Fruit fly (Drosophila melanogaster): Measurements from ENCODE around the gene NSD.

NSD gene

dm6 chr3R:27948421-27948906, 10.8 kb upstream of the NSD start, which contains the start of gene Gp93 (continued):
- TF ChIP-seq klu (GFP tag; IDR thresholded peaks at IDR 0.05) (peak; percentile 19; the same call in 1 of the 2 replicates), Hsf (GFP tag; optimal IDR thresholded peaks at IDR 0.05) (peak; percentile 53), lab (GFP tag; optimal IDR thresholded peaks at IDR 0.05) (no peak), tup (GFP tag; optimal IDR thresholded peaks at IDR 0.05) (no peak), unpg (GFP tag; optimal IDR thresholded peaks at IDR 0.05) (peak; percentile 59), Nf-YC (tag; optimal IDR thresholded peaks at IDR 0.05) (no peak), CG8359 (GFP tag; optimal IDR thresholded peaks at IDR 0.05; ENCODE audit: borderline replicate concordance) (no peak), ac (GFP tag; optimal IDR thresholded peaks at IDR 0.05) (no peak), Atf-2 (GFP tag; optimal IDR thresholded peaks at IDR 0.05) (no peak), CG10147 (GFP tag; optimal IDR thresholded peaks at IDR 0.05) (no peak), ems (GFP tag; optimal IDR thresholded peaks at IDR 0.05) (peak; percentile 41), Meics (GFP tag; optimal IDR thresholded peaks at IDR 0.05) (peak; percentile 53), CG11696 (GFP tag; IDR thresholded peaks at IDR 0.05) (peak; percentile 100), org-1 (GFP tag; optimal IDR thresholded peaks at IDR 0.05) (peak; percentile 2), CG6683 (GFP tag; optimal IDR thresholded peaks at IDR 0.05) (no peak), exex (tag; optimal IDR thresholded peaks at IDR 0.05) (peak; percentile 50), Chrac-16 (GFP tag; optimal IDR thresholded peaks at IDR 0.05) (peak; percentile 58), CG10565 (GFP tag; optimal IDR thresholded peaks at IDR 0.05) (no peak), ham (GFP tag; IDR thresholded peaks at IDR 0.05) (no peak), CG16863 (GFP tag; optimal IDR thresholded peaks at IDR 0.05) (peak; percentile 22), Lhr (GFP tag; optimal IDR thresholded peaks at IDR 0.05) (no peak), Doc3 (GFP tag; IDR thresholded peaks at IDR 0.05; ENCODE audit: partially characterized antibody) (no peak), CG7357 (GFP tag; IDR thresholded peaks at IDR 0.05) (peak; percentile 28; the same call in 1 of the 3 replicates), bab2 (GFP tag; optimal IDR thresholded peaks at IDR 0.05) (peak; percentile 39), Antp (GFP tag; optimal IDR thresholded peaks at IDR 0.05) (peak; percentile 21), CG42726 (GFP tag; IDR thresholded peaks at IDR 0.05; ENCODE audit: partially characterized antibody) (peak; percentile 57; the same call in 1 of the 2 replicates), Med (GFP tag) (peak; percentile 89), CG13296 (GFP tag; optimal IDR thresholded peaks at IDR 0.05) (peak; percentile 45), CG43689 (GFP tag; IDR thresholded peaks at IDR 0.05) (no peak), CG18011 (GFP tag; optimal IDR thresholded peaks at IDR 0.05) (peak; percentile 12), crc (GFP tag; optimal IDR thresholded peaks at IDR 0.05) (no peak), sob (GFP tag; IDR thresholded peaks at IDR 0.05) (peak; percentile 69), CG9932 (GFP tag; IDR thresholded peaks at IDR 0.05) (peak; percentile 73), inv (GFP tag; IDR thresholded peaks at IDR 0.05; ENCODE audit: partially characterized antibody) (no peak), ttk (GFP tag; IDR thresholded peaks at IDR 0.05) (peak; percentile 55; the same call in 1 of the 2 replicates), CG9609 (GFP tag; optimal IDR thresholded peaks at IDR 0.05) (no peak), CG15269 (tag; optimal IDR thresholded peaks at IDR 0.05) (no peak), CG12104 (GFP tag; optimal IDR thresholded peaks at IDR 0.05) (no peak), Six4 (GFP tag; optimal IDR thresholded peaks at IDR 0.05) (peak; percentile 51), CG9817 (tag; optimal IDR thresholded peaks at IDR 0.05) (peak; percentile 46), otp (GFP tag; IDR thresholded peaks at IDR 0.05) (0 out of 3 replicates have a peak, but pooled peaks have one; percentile 28), trem (tag; optimal IDR thresholded peaks at IDR 0.05) (peak; percentile 29), ken (GFP tag; IDR thresholded peaks at IDR 0.05) (peak; percentile 46; the same call in 1 of the 3 replicates), slbo (GFP tag; IDR thresholded peaks at IDR 0.05) (peak; percentile 86), CG14014 (GFP tag; IDR thresholded peaks at IDR 0.05) (peak; percentile 69), CG12942 (GFP tag; optimal IDR thresholded peaks at IDR 0.05) (peak; percentile 49), pan (optimal IDR thresholded peaks at IDR 0.05) (no peak), pan (GFP tag; optimal IDR thresholded peaks at IDR 0.05 in 1 of 2, IDR thresholded peaks at IDR 0.05 in 1 of 2) (peak in 1 of 2 experiments; percentile 67), Spps (tag; optimal IDR thresholded peaks at IDR 0.05) (peak; percentile 8), CG2116 (GFP tag; optimal IDR thresholded peaks at IDR 0.05) (peak; percentile 54)
